Worm (Caenorhabditis elegans): ENCODE data around the gene T08G5.2.

- TF ChIP-seq nhr-237 (tag; optimal IDR thresholded peaks at IDR 0.05) (no peak), ces-1 (GFP tag; optimal IDR thresholded peaks at IDR 0.05) (no peak), unc-62 (GFP tag; optimal IDR thresholded peaks at IDR 0.05) (no peak), sptf-1 (tag; optimal IDR thresholded peaks at IDR 0.05) (no peak), tbx-8 (GFP tag; optimal IDR thresholded peaks at IDR 0.05) (no peak), lin-13 (tag; optimal IDR thresholded peaks at IDR 0.05) (no peak), mep-1 (tag; optimal IDR thresholded peaks at IDR 0.05) (no peak)
Observed at ce11 chrV:14017476-14017875, 8.6 kb downstream of the T08G5.2 start, which contains the start of gene srh-308.

Data from whole organism, mixed stage, embryonic.